Fruit fly (Drosophila melanogaster): ENCODE results near the gene Akt.

Gene Akt

dm6 chr3R:16146632-16147453 lies 47.8 kb downstream of the Akt start, which contains the start of the genes Mic26-27 and CG5916 (continued):
- peak; percentile 88 for TF ChIP-seq Elba2 (GFP tag; optimal IDR thresholded peaks at IDR 0.05)
- peak; percentile 98 for TF ChIP-seq zen2 (GFP tag; IDR thresholded peaks at IDR 0.05; ENCODE audit: partially characterized antibody)
- peak; percentile 85 for TF ChIP-seq CG2712 (tag; optimal IDR thresholded peaks at IDR 0.05)
- TF ChIP-seq maf-S (GFP tag; optimal IDR thresholded peaks at IDR 0.05), result peak; percentile 61
- TF ChIP-seq ttk (GFP tag; IDR thresholded peaks at IDR 0.05), result peak; percentile 77
- peak; percentile 95 for TF ChIP-seq dm (GFP tag; optimal IDR thresholded peaks at IDR 0.05)
- peak; percentile 41; the same call in 1 of the 2 replicates for TF ChIP-seq wdn (GFP tag; IDR thresholded peaks at IDR 0.05)
- TF ChIP-seq CG13296 (GFP tag; optimal IDR thresholded peaks at IDR 0.05), result no peak
- peak; percentile 69 for TF ChIP-seq CG10543 (GFP tag; optimal IDR thresholded peaks at IDR 0.05)
- TF ChIP-seq disco-r (GFP tag; optimal IDR thresholded peaks at IDR 0.05), result peak; percentile 86
- peak; percentile 85 to 87 for TF ChIP-seq chif (GFP tag; optimal IDR thresholded peaks at IDR 0.05)
- peak; percentile 93 for TF ChIP-seq CG4282 (GFP tag; optimal IDR thresholded peaks at IDR 0.05)
- TF ChIP-seq CG11723 (GFP tag; optimal IDR thresholded peaks at IDR 0.05), result no peak
- peak; percentile 17 for TF ChIP-seq Fer3 (tag; optimal IDR thresholded peaks at IDR 0.05)
- no peak for TF ChIP-seq Hmx (GFP tag; optimal IDR thresholded peaks at IDR 0.05)
- peak; percentile 91 for TF ChIP-seq ci (GFP tag; IDR thresholded peaks at IDR 0.05)
- no peak for TF ChIP-seq sc (optimal IDR thresholded peaks at IDR 0.05)
- TF ChIP-seq sc (GFP tag; optimal IDR thresholded peaks at IDR 0.05), result peak; percentile 34
- peak; percentile 94 for TF ChIP-seq nmo (GFP tag; optimal IDR thresholded peaks at IDR 0.05)
- peak; percentile 58 for TF ChIP-seq az2 (GFP tag; optimal IDR thresholded peaks at IDR 0.05)
- peak; percentile 89 for TF ChIP-seq CG10366 (GFP tag; IDR thresholded peaks at IDR 0.05)
- TF ChIP-seq CG8944 (GFP tag; optimal IDR thresholded peaks at IDR 0.05), result peak; percentile 80
- TF ChIP-seq corto (GFP tag; optimal IDR thresholded peaks at IDR 0.05), result peak; percentile 57
- peak; percentile 77 for TF ChIP-seq Bteb2 (GFP tag; optimal IDR thresholded peaks at IDR 0.05)
- no peak; the same call in 1 of the 2 replicates for TF ChIP-seq GATAe (GFP tag; conservative IDR thresholded peaks at IDR 0.05)
- TF ChIP-seq Nf-YC (tag; optimal IDR thresholded peaks at IDR 0.05), result peak; percentile 63
- TF ChIP-seq zf30C (GFP tag; optimal IDR thresholded peaks at IDR 0.05), result no peak
- no peak for TF ChIP-seq sug (tag; optimal IDR thresholded peaks at IDR 0.05)
- TF ChIP-seq bcd (GFP tag; optimal IDR thresholded peaks at IDR 0.05), result peak; percentile 82
- TF ChIP-seq CG17385 (GFP tag; optimal IDR thresholded peaks at IDR 0.05), result peak; percentile 20
- TF ChIP-seq CG5953 (GFP tag; IDR thresholded peaks at IDR 0.05), result peak; percentile 76
- no peak for TF ChIP-seq usp (GFP tag; optimal IDR thresholded peaks at IDR 0.05)
- no peak for TF ChIP-seq CG1233 (GFP tag; optimal IDR thresholded peaks at IDR 0.05)
- TF ChIP-seq ro (GFP tag; IDR thresholded peaks at IDR 0.05), result 0 out of 2 replicates have a peak, but pooled peaks have one; percentile 53
- TF ChIP-seq CG13123 (GFP tag; optimal IDR thresholded peaks at IDR 0.05), result peak; percentile 47
- peak; percentile 11 for TF ChIP-seq D (optimal IDR thresholded peaks at IDR 0.05)
- TF ChIP-seq D (GFP tag; optimal IDR thresholded peaks at IDR 0.05), result peak; percentile 23
- 0 out of 2 replicates have a peak, but pooled peaks have one; percentile 25 for TF ChIP-seq bowl (GFP tag; IDR thresholded peaks at IDR 0.05)
- TF ChIP-seq CG17829 (tag; optimal IDR thresholded peaks at IDR 0.05), result peak; percentile 72
- TF ChIP-seq emc (GFP tag; optimal IDR thresholded peaks at IDR 0.05), result peak; percentile 50
- TF ChIP-seq CG18476 (GFP tag; optimal IDR thresholded peaks at IDR 0.05), result peak; percentile 58
- TF ChIP-seq lilli (GFP tag; optimal IDR thresholded peaks at IDR 0.05), result peak; percentile 81
- peak; percentile 89 for TF ChIP-seq Ets97D (GFP tag; optimal IDR thresholded peaks at IDR 0.05)
- TF ChIP-seq CG13775 (GFP tag; optimal IDR thresholded peaks at IDR 0.05), result peak; percentile 97
- TF ChIP-seq bbx (GFP tag; IDR thresholded peaks at IDR 0.05; ENCODE audit: partially characterized antibody), result peak; percentile 96
- TF ChIP-seq gt (GFP tag; IDR thresholded peaks at IDR 0.05), result peak; percentile 83
- TF ChIP-seq Jarid2 (GFP tag; optimal IDR thresholded peaks at IDR 0.05), result no peak
- TF ChIP-seq Antp (GFP tag; optimal IDR thresholded peaks at IDR 0.05), result peak; percentile 79
- peak; percentile 95 for TF ChIP-seq Hsf (GFP tag; optimal IDR thresholded peaks at IDR 0.05)
- peak; percentile 93 for TF ChIP-seq HmgD (GFP tag; optimal IDR thresholded peaks at IDR 0.05)
